Worm (Caenorhabditis elegans): ENCODE results near the gene trp-1.

DNA sequence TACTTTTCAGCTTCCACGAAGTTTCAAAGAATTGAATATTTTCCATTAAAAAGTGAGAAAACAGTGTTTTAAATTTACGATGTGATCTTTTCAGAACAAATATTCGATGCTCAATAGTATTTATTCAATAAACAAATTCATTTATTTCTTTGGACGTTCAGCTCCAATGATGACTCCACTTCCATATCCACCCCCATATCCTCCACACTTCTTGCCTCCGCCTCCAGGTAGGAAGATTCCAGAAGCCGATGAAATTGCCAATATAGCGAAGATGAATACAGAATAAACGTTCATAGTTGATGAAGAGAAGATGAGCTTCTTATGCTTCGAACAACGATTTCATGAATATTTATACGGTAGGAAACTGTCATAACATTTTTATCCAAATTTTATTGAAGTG is 54.3 kb downstream of the trp-1 start, which contains the start of gene fip-3:
- TF ChIP-seq him-1 (tag; optimal IDR thresholded peaks at IDR 0.05) (no peak), dao-5 (tag; optimal IDR thresholded peaks at IDR 0.05) (no peak), W03F9.2 (tag; optimal IDR thresholded peaks at IDR 0.05) (no peak)
